Worm (Caenorhabditis elegans) whole organism, late embryonic: ENCODE measurements around the gene C33H5.1.

Experiments
- C38D4.7 ChIP-seq: fragments of 200-800 bp; sonication (Bioruptor generic); optimal IDR thresholded peaks from 2 replicates; lab custom pipeline; 2018; ENCODE audit warnings: mild to moderate bottlenecking, missing genetic modification characterization, moderate library complexity, missing compliant biosample characterization
- F13H6.1 ChIP-seq: sonication (generic microtip); optimal IDR thresholded peaks from 2 replicates; lab custom pipeline; 2016; ENCODE audit warnings: missing genetic modification characterization, missing compliant biosample characterization
- K02D7.2 ChIP-seq: sonication (generic microtip); optimal IDR thresholded peaks from 2 replicates; lab custom pipeline; 2017; ENCODE audit warnings: mild to moderate bottlenecking, missing genetic modification characterization, missing compliant biosample characterization
- K09A11.1 ChIP-seq: sonication (generic microtip); optimal IDR thresholded peaks from 2 replicates; lab custom pipeline; 2017; ENCODE audit warnings: antibody characterized with exemption, mild to moderate bottlenecking, missing genetic modification characterization, missing compliant biosample characterization; ENCODE audit not compliant: insufficient read depth
- T23F11.4 ChIP-seq: fragments of 200-800 bp; sonication (Bioruptor generic); optimal IDR thresholded peaks from 2 replicates; lab custom pipeline; 2018; ENCODE audit warnings: mild to moderate bottlenecking, missing genetic modification characterization, missing compliant biosample characterization
- Y22D7AL.16 ChIP-seq: sonication (generic microtip); optimal IDR thresholded peaks from 2 replicates; lab custom pipeline; 2016; ENCODE audit warnings: missing genetic modification characterization, missing compliant biosample characterization
- ahr-1 ChIP-seq: sonication (generic microtip); optimal IDR thresholded peaks from 2 replicates; lab custom pipeline; 2016; ENCODE audit warnings: missing genetic modification characterization, missing compliant biosample characterization
- ama-1 ChIP-seq: fragments of 150-350 bp; optimal IDR thresholded peaks from 2 replicates; lab custom pipeline; 2014
- ceh-14 ChIP-seq: sonication (generic microtip); optimal IDR thresholded peaks from 2 replicates; lab custom pipeline; 2016; ENCODE audit warnings: missing genotype, missing genetic modification characterization, missing compliant biosample characterization
- ceh-19 ChIP-seq: fragments of 200-800 bp; sonication (Bioruptor generic); optimal IDR thresholded peaks from 2 replicates; lab custom pipeline; 2018; ENCODE audit warnings: mild to moderate bottlenecking, missing genetic modification characterization, missing compliant biosample characterization
- ceh-2 ChIP-seq: sonication (generic microtip); optimal IDR thresholded peaks from 2 replicates; lab custom pipeline; 2016; ENCODE audit warnings: missing genotype, missing genetic modification characterization, missing compliant biosample characterization
- ceh-34 ChIP-seq: sonication (generic microtip); optimal IDR thresholded peaks from 2 replicates; lab custom pipeline; 2016; ENCODE audit warnings: mild to moderate bottlenecking, missing genetic modification characterization, missing compliant biosample characterization
- ceh-45 ChIP-seq: fragments of 200-800 bp; sonication (Bioruptor generic); IDR thresholded peaks from 2 replicates; pipeline ENCODE4 v1.3.6; 2022; ENCODE audit warnings: missing genetic modification reagents, missing genetic modification characterization, missing compliant biosample characterization
- ceh-48 ChIP-seq: sonication (generic microtip); optimal IDR thresholded peaks from 2 replicates; lab custom pipeline; 2016; ENCODE audit warnings: missing genetic modification characterization, inconsistent platforms, missing compliant biosample characterization
- ceh-6 ChIP-seq: fragments of 200-800 bp; sonication (Bioruptor generic); optimal IDR thresholded peaks from 2 replicates; lab custom pipeline; 2018; ENCODE audit warnings: mild to moderate bottlenecking, missing genetic modification characterization, missing compliant biosample characterization
- dve-1 ChIP-seq: sonication (generic microtip); optimal IDR thresholded peaks from 2 replicates; lab custom pipeline; 2017; ENCODE audit warnings: antibody characterized with exemption, mild to moderate bottlenecking, missing genetic modification characterization, missing compliant biosample characterization
- elt-2 ChIP-seq: sonication (generic microtip); optimal IDR thresholded peaks from 2 replicates; lab custom pipeline; 2016; ENCODE audit warnings: missing genetic modification reagents, missing genetic modification characterization, missing compliant biosample characterization
- elt-4 ChIP-seq: sonication (generic microtip); optimal IDR thresholded peaks from 2 replicates; lab custom pipeline; 2016; ENCODE audit warnings: missing genetic modification characterization, missing compliant biosample characterization
- eyg-1 ChIP-seq: sonication (generic microtip); optimal IDR thresholded peaks from 2 replicates; lab custom pipeline; 2016; ENCODE audit warnings: missing genotype, missing genetic modification characterization, missing compliant biosample characterization
- fax-1 ChIP-seq: sonication (generic microtip); optimal IDR thresholded peaks from 2 replicates; lab custom pipeline; 2016; ENCODE audit warnings: missing genotype, missing genetic modification characterization, missing compliant biosample characterization
- fkh-10 ChIP-seq: fragments of 150-350 bp; optimal IDR thresholded peaks from 2 replicates; lab custom pipeline; 2014; ENCODE audit warnings: missing biosample characterization, missing genetic modification reagents, missing genetic modification characterization
- fkh-6 ChIP-seq: sonication (generic microtip); optimal IDR thresholded peaks from 2 replicates; lab custom pipeline; 2016; ENCODE audit warnings: missing genetic modification characterization, missing compliant biosample characterization
- gmeb-2 ChIP-seq: sonication (generic microtip); optimal IDR thresholded peaks from 2 replicates; lab custom pipeline; 2016; ENCODE audit warnings: missing genetic modification characterization, inconsistent platforms, missing compliant biosample characterization
- hlh-15 ChIP-seq: sonication (generic microtip); optimal IDR thresholded peaks from 2 replicates; lab custom pipeline; 2016; ENCODE audit warnings: missing genetic modification characterization, missing compliant biosample characterization
- hlh-30 ChIP-seq: sonication (generic microtip); optimal IDR thresholded peaks from 2 replicates; lab custom pipeline; 2017; ENCODE audit warnings: antibody characterized with exemption, missing genetic modification characterization, missing compliant biosample characterization; ENCODE audit not compliant: insufficient read depth
- hlh-6 ChIP-seq: sonication (generic microtip); optimal IDR thresholded peaks from 2 replicates; lab custom pipeline; 2016; ENCODE audit warnings: missing genotype, missing genetic modification characterization, missing compliant biosample characterization
- lim-6 ChIP-seq: sonication (generic microtip); optimal IDR thresholded peaks from 2 replicates; lab custom pipeline; 2016; ENCODE audit warnings: missing genetic modification characterization, missing compliant biosample characterization
- lin-11 ChIP-seq: fragments of 200-800 bp; sonication (Bioruptor generic); optimal IDR thresholded peaks from 2 replicates; lab custom pipeline; 2018; ENCODE audit warnings: mild to moderate bottlenecking, missing genetic modification characterization, missing compliant biosample characterization
- madf-2 ChIP-seq: sonication (generic microtip); optimal IDR thresholded peaks from 2 replicates; lab custom pipeline; 2017; ENCODE audit warnings: missing genetic modification characterization, missing compliant biosample characterization
- mec-3 ChIP-seq: sonication (generic microtip); optimal IDR thresholded peaks from 2 replicates; lab custom pipeline; 2016; ENCODE audit warnings: borderline replicate concordance, missing genetic modification characterization, missing compliant biosample characterization
- nfya-1 ChIP-seq: sonication (generic microtip); optimal IDR thresholded peaks from 2 replicates; lab custom pipeline; 2017; ENCODE audit warnings: missing genetic modification characterization, mild to moderate bottlenecking, missing compliant biosample characterization, antibody characterized with exemption, moderate library complexity
- nhr-11 ChIP-seq: fragments of 150-350 bp; optimal IDR thresholded peaks from 2 replicates; lab custom pipeline; 2014; ENCODE audit warnings: missing biosample characterization, missing genetic modification characterization
- nhr-232 ChIP-seq: sonication (generic microtip); optimal IDR thresholded peaks from 2 replicates; lab custom pipeline; 2016; ENCODE audit warnings: missing genetic modification characterization, missing compliant biosample characterization
- npax-4 ChIP-seq: sonication (generic microtip); optimal IDR thresholded peaks from 2 replicates; lab custom pipeline; 2016; ENCODE audit warnings: missing genetic modification characterization, missing compliant biosample characterization
- odd-2 ChIP-seq: sonication (generic microtip); optimal IDR thresholded peaks from 2 replicates; lab custom pipeline; 2017; ENCODE audit warnings: antibody characterized with exemption, mild to moderate bottlenecking, missing genetic modification characterization, missing compliant biosample characterization
- pat-9 ChIP-seq: fragments of 200-800 bp; sonication (Bioruptor generic); optimal IDR thresholded peaks from 2 replicates; lab custom pipeline; 2018; ENCODE audit warnings: mild to moderate bottlenecking, missing genetic modification characterization, moderate library complexity, missing compliant biosample characterization
- pha-2 ChIP-seq: sonication (generic microtip); optimal IDR thresholded peaks from 2 replicates; lab custom pipeline; 2017; ENCODE audit warnings: mild to moderate bottlenecking, missing genetic modification characterization, missing compliant biosample characterization
- pha-4 ChIP-seq: fragments of 150-350 bp; optimal IDR thresholded peaks from 2 replicates; lab custom pipeline; 2018; ENCODE audit warnings: missing biosample characterization, missing genetic modification reagents, missing genetic modification characterization
- pqm-1 ChIP-seq: sonication (generic microtip); optimal IDR thresholded peaks from 2 replicates; lab custom pipeline; 2016; ENCODE audit warnings: missing genetic modification characterization, missing compliant biosample characterization
- rnt-1 ChIP-seq: sonication (generic microtip); optimal IDR thresholded peaks from 2 replicates; lab custom pipeline; 2016; ENCODE audit warnings: missing genetic modification characterization, missing compliant biosample characterization
- sdc-2 ChIP-seq: sonication (generic microtip); optimal IDR thresholded peaks from 2 replicates; lab custom pipeline; 2016; ENCODE audit warnings: missing genotype, missing genetic modification characterization, missing compliant biosample characterization
- sox-4 ChIP-seq: sonication (generic microtip); optimal IDR thresholded peaks from 2 replicates; lab custom pipeline; 2017; ENCODE audit warnings: mild to moderate bottlenecking, missing genetic modification characterization, inconsistent platforms, missing compliant biosample characterization
- syd-9 ChIP-seq: sonication (generic microtip); optimal IDR thresholded peaks from 2 replicates; lab custom pipeline; 2016; ENCODE audit warnings: mild to moderate bottlenecking, missing genetic modification characterization, moderate library complexity, missing compliant biosample characterization
- tbx-7 ChIP-seq: sonication (generic microtip); optimal IDR thresholded peaks from 2 replicates; lab custom pipeline; 2016; ENCODE audit warnings: missing genotype, missing genetic modification characterization, missing compliant biosample characterization
- ttx-3 ChIP-seq: sonication (generic microtip); optimal IDR thresholded peaks from 2 replicates; lab custom pipeline; 2016; ENCODE audit warnings: missing genetic modification reagents, missing genetic modification characterization, missing compliant biosample characterization
- unc-3 ChIP-seq, 2 experiments: fragments of 200-800 bp in 1 of 2; sonication (Bioruptor generic) in 1 of 2; sonication (generic microtip) in 1 of 2; conservative IDR thresholded peaks in 1 of 2; optimal IDR thresholded peaks in 1 of 2; 2 replicates each; pipeline versions ENCODE4 v1.3.6 to Lab custom; 2016 to 2022; ENCODE audit warnings: missing compliant biosample characterization in 2 of 2, missing genetic modification characterization in 2 of 2, missing genetic modification reagents in 1 of 2
- unc-42 ChIP-seq: sonication (generic microtip); optimal IDR thresholded peaks from 2 replicates; lab custom pipeline; 2016; ENCODE audit warnings: missing genotype, missing genetic modification characterization, missing compliant biosample characterization
- zip-5 ChIP-seq: sonication (generic microtip); optimal IDR thresholded peaks from 2 replicates; lab custom pipeline; 2016; ENCODE audit warnings: missing genetic modification characterization, missing compliant biosample characterization
- ztf-16 ChIP-seq: sonication (generic microtip); optimal IDR thresholded peaks from 2 replicates; lab custom pipeline; 2017; ENCODE audit warnings: missing genetic modification characterization, missing compliant biosample characterization

Gene C33H5.1

ce11 chrIV:7845585-7845984 is 36.9 kb downstream of the C33H5.1 start (continued):
- TF ChIP-seq pqm-1 (tag; lab: Kevin White, UChicago) = peak; percentile 9
- no peak for TF ChIP-seq ttx-3 (tag; lab: Kevin White, UChicago)
- peak; percentile 34 for TF ChIP-seq fkh-6 (tag; lab: Kevin White, UChicago)
- no peak for TF ChIP-seq ceh-45 (GFP tag; lab: Robert Waterston, UW)
- peak; percentile 17 for TF ChIP-seq hlh-30
- TF ChIP-seq hlh-15 (tag; lab: Kevin White, UChicago) = no peak
- peak; percentile 12 for TF ChIP-seq C38D4.7
- TF ChIP-seq nhr-11 = no peak
- peak; percentile 67 for TF ChIP-seq hlh-6
- TF ChIP-seq elt-2 = peak; percentile 42
- TF ChIP-seq F13H6.1 (tag; lab: Kevin White, UChicago) = peak; percentile 59
- peak; percentile 39 for TF ChIP-seq syd-9 (tag; lab: Kevin White, UChicago)
- no peak for TF ChIP-seq ztf-16
- TF ChIP-seq ceh-14 = peak; percentile 44
- no peak for TF ChIP-seq nhr-232 (tag; lab: Kevin White, UChicago)
- TF ChIP-seq npax-4 (tag; lab: Kevin White, UChicago) = no peak
- TF ChIP-seq ceh-6 = peak; percentile 55
- peak; percentile 4 for TF ChIP-seq pat-9 (tag; lab: Kevin White, UChicago)
- TF ChIP-seq madf-2 = peak; percentile 25
- TF ChIP-seq fax-1 = no peak
- TF ChIP-seq Y22D7AL.16 (tag; lab: Kevin White, UChicago) = no peak
- peak; percentile 33 for TF ChIP-seq unc-42 (tag; lab: Kevin White, UChicago)
- no peak for TF ChIP-seq ama-1
- TF ChIP-seq gmeb-2 (tag; lab: Kevin White, UChicago) = no peak
- TF ChIP-seq T23F11.4 = peak; percentile 32
- TF ChIP-seq mec-3 (tag; lab: Kevin White, UChicago) = no peak
- TF ChIP-seq dve-1 = no peak
- peak; percentile 36 for TF ChIP-seq tbx-7 (tag; lab: Kevin White, UChicago)
- TF ChIP-seq ahr-1 (tag; lab: Kevin White, UChicago) = peak; percentile 1
- TF ChIP-seq, all 69 proteins: peak for 38

- TF ChIP-seq rnt-1 (tag; lab: Kevin White, UChicago) (no peak), dve-1 (no peak), K09A11.1 (no peak), T23F11.4 (no peak), fax-1 (no peak), F13H6.1 (tag; lab: Kevin White, UChicago) (no peak), unc-3 (GFP tag; conservative IDR thresholded peaks at IDR 0.05; lab: Robert Waterston, UW) (no peak), unc-3 (tag; optimal IDR thresholded peaks at IDR 0.05; lab: Kevin White, UChicago) (no peak), lim-6 (no peak), K02D7.2 (tag; lab: Kevin White, UChicago) (no peak), sdc-2 (tag; lab: Kevin White, UChicago) (no peak), ceh-2 (tag; lab: Kevin White, UChicago) (no peak), ceh-48 (tag; lab: Kevin White, UChicago) (no peak), nfya-1 (no peak)
- TF ChIP-seq, all 69 proteins: peak for 0
Measured at ce11 chrIV:7846386-7846785, 37.7 kb downstream of the C33H5.1 start, which contains the start of gene C06A6.2. TSS of gene C06A6.2 (plus strand) at chrIV:7846622.

ce11 chrIV:7849235-7849634 is 40.5 kb downstream of the C33H5.1 start:
- TF ChIP-seq zip-5 = no peak
- TF ChIP-seq odd-2 = no peak
- TF ChIP-seq elt-4 = no peak
- TF ChIP-seq ceh-19 = no peak
- TF ChIP-seq eyg-1 (tag; lab: Kevin White, UChicago) = no peak
- no peak for TF ChIP-seq dve-1
- no peak for TF ChIP-seq fkh-10 (GFP tag; lab: Kevin White, UChicago)
- TF ChIP-seq mec-3 (tag; lab: Kevin White, UChicago) = no peak
- no peak for TF ChIP-seq sox-4 (tag; lab: Kevin White, UChicago)
- TF ChIP-seq lin-11 (tag; lab: Kevin White, UChicago) = no peak
- no peak for TF ChIP-seq K02D7.2 (tag; lab: Kevin White, UChicago)
- no peak for TF ChIP-seq pha-4 (tag; lab: Kevin White, UChicago)
- no peak for TF ChIP-seq pha-2
- TF ChIP-seq pat-9 (tag; lab: Kevin White, UChicago) = no peak
- no peak for TF ChIP-seq unc-3 (GFP tag; conservative IDR thresholded peaks at IDR 0.05; lab: Robert Waterston, UW)
- no peak for TF ChIP-seq unc-3 (tag; optimal IDR thresholded peaks at IDR 0.05; lab: Kevin White, UChicago)
- no peak for TF ChIP-seq ceh-34
